Worm (Caenorhabditis elegans) whole organism, L2 larva: ENCODE results near the gene C38C3.6.

Source experiments
- R02D3.7 ChIP-seq: fragments of 150-350 bp; optimal IDR thresholded peaks from 2 replicates; lab custom pipeline; 2014; ENCODE audit warnings: missing biosample characterization, missing genetic modification characterization
- Y55F3AM.14 ChIP-seq: fragments of 200-800 bp; sonication (Bioruptor generic); optimal IDR thresholded peaks from 2 replicates; lab custom pipeline; 2018; ENCODE audit warnings: mild to moderate bottlenecking, missing genetic modification characterization, missing compliant biosample characterization
- ZK546.5 ChIP-seq: sonication (generic microtip); optimal IDR thresholded peaks from 2 replicates; lab custom pipeline; 2017; ENCODE audit warnings: missing biosample characterization, missing genetic modification characterization
- ama-1 ChIP-seq: fragments of 150-350 bp; optimal IDR thresholded peaks from 2 replicates; lab custom pipeline; 2018; ENCODE audit warnings: inconsistent platforms
- ceh-82 ChIP-seq: fragments of 150-350 bp; optimal IDR thresholded peaks from 2 replicates; lab custom pipeline; 2014; ENCODE audit warnings: missing biosample characterization, missing genetic modification characterization
- elt-3 ChIP-seq: sonication (generic microtip); optimal IDR thresholded peaks from 2 replicates; lab custom pipeline; 2017; ENCODE audit warnings: missing biosample characterization, missing genetic modification characterization
- lin-11 ChIP-seq: fragments of 150-350 bp; sonication (generic microtip); optimal IDR thresholded peaks from 2 replicates; lab custom pipeline; 2014; ENCODE audit warnings: missing biosample characterization, missing genetic modification characterization, inconsistent platforms, mixed read lengths
- nhr-12 ChIP-seq: fragments of 150-350 bp; optimal IDR thresholded peaks from 2 replicates; lab custom pipeline; 2014; ENCODE audit warnings: missing biosample characterization, missing genetic modification characterization
- nhr-25 ChIP-seq: fragments of 150-350 bp; sonication (generic microtip); optimal IDR thresholded peaks from 3 replicates; lab custom pipeline; 2014; ENCODE audit warnings: missing biosample characterization, missing genetic modification characterization
- nhr-6 ChIP-seq: fragments of 150-350 bp; optimal IDR thresholded peaks from 2 replicates; lab custom pipeline; 2014; ENCODE audit warnings: missing biosample characterization, missing genetic modification characterization
- snpc-4 ChIP-seq: fragments of 150-350 bp; optimal IDR thresholded peaks from 2 replicates; lab custom pipeline; 2014; ENCODE audit warnings: missing biosample characterization, missing genetic modification characterization
- unc-62 ChIP-seq: fragments of 150-350 bp; optimal IDR thresholded peaks from 2 replicates; lab custom pipeline; 2014; ENCODE audit warnings: missing biosample characterization, missing genetic modification reagents, missing genetic modification characterization
- ztf-11 ChIP-seq: sonication (generic microtip); optimal IDR thresholded peaks from 2 replicates; lab custom pipeline; 2017; ENCODE audit warnings: missing biosample characterization, missing genetic modification characterization
- ztf-4 ChIP-seq: fragments of 150-350 bp; optimal IDR thresholded peaks from 2 replicates; lab custom pipeline; 2014; ENCODE audit warnings: missing biosample characterization, missing genetic modification characterization

- TF ChIP-seq elt-3 (tag; lab: Kevin White, UChicago): no peak
- no peak for TF ChIP-seq unc-62 (GFP tag; lab: Kevin White, UChicago)
- TF ChIP-seq ceh-82: no peak
- no peak for TF ChIP-seq nhr-6
- no peak for TF ChIP-seq ztf-11 (tag; lab: Kevin White, UChicago)
- TF ChIP-seq R02D3.7: no peak
- TF ChIP-seq nhr-12 (tag; lab: Kevin White, UChicago): no peak
- TF ChIP-seq lin-11 (tag; lab: Kevin White, UChicago): no peak
- no peak for TF ChIP-seq Y55F3AM.14 (GFP tag; lab: Kevin White, UChicago)
- TF ChIP-seq ZK546.5 (tag; lab: Kevin White, UChicago): no peak
- no peak for TF ChIP-seq ztf-4 (tag; lab: Kevin White, UChicago)
- TF ChIP-seq ama-1 (lab: Kevin White, UChicago): no peak
- no peak for TF ChIP-seq snpc-4 (tag; lab: Kevin White, UChicago)
- no peak for TF ChIP-seq nhr-25 (tag; lab: Kevin White, UChicago)
Observed at ce11 chrV:1454762-1455161, 36.6 kb downstream of the C38C3.6 start, which contains the start of gene chil-14.
